Fruit fly (Drosophila melanogaster): ENCODE results near the gene Alp1.

The Alp1 gene

DNA sequence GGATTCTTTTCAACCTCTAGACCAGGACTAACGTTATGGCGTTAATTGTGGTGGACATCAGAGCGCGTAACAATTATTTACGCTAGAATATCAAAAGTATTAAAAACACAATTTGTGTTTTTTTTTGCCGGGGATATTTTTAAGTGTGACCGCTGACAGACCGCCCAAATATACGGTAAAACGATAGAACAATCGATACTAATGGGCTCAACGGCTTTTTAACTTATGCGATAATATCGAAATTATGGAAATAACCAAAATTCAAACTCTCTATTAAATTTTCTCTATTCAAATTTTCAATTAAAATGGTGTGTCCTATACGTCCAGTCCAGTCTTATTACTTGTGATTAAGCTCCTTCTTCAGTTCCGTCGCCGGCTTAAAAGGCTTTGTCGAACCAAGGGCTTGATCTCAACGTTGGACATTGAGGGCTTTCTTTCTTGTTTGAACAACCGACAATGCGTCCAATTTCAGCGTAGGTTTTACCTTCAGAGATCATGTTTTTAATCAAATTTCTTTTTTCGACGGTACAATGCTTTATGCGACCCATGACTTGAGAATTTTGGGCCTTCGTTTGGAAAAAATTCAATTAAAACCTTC lies 3.3 kb downstream of the Alp1 start, which contains the start of gene CG5664 (continued):
- no peak for TF ChIP-seq ap (GFP tag; IDR thresholded peaks at IDR 0.05)
- TF ChIP-seq ems (GFP tag; optimal IDR thresholded peaks at IDR 0.05): no peak
- no peak for TF ChIP-seq CG3065 (GFP tag; optimal IDR thresholded peaks at IDR 0.05)
- no peak for TF ChIP-seq repo (GFP tag; optimal IDR thresholded peaks at IDR 0.05)
- no peak for TF ChIP-seq CG1647 (GFP tag; optimal IDR thresholded peaks at IDR 0.05)
- peak; percentile 48 for TF ChIP-seq Med (GFP tag)
- peak; percentile 29; the same call in 1 of the 3 replicates for TF ChIP-seq row (GFP tag; IDR thresholded peaks at IDR 0.05)
- peak; percentile 7 for TF ChIP-seq CG33213 (GFP tag; optimal IDR thresholded peaks at IDR 0.05)
- no peak for TF ChIP-seq shn (GFP tag; optimal IDR thresholded peaks at IDR 0.05)
- no peak for TF ChIP-seq Vsx1 (GFP tag; optimal IDR thresholded peaks at IDR 0.05)
- TF ChIP-seq gcm (GFP tag; optimal IDR thresholded peaks at IDR 0.05): no peak
- TF ChIP-seq Sox100B (GFP tag; optimal IDR thresholded peaks at IDR 0.05): no peak
- TF ChIP-seq CG42726 (GFP tag; IDR thresholded peaks at IDR 0.05; ENCODE audit: partially characterized antibody): peak; percentile 73
- TF ChIP-seq Side (GFP tag; optimal IDR thresholded peaks at IDR 0.05): no peak
- no peak for TF ChIP-seq trh (GFP tag; optimal IDR thresholded peaks at IDR 0.05)
- no peak for TF ChIP-seq CG3163 (GFP tag; optimal IDR thresholded peaks at IDR 0.05)
- no peak for TF ChIP-seq tup (GFP tag; optimal IDR thresholded peaks at IDR 0.05)
- no peak for TF ChIP-seq Poxn (GFP tag; IDR thresholded peaks at IDR 0.05)
- TF ChIP-seq CG16813 (GFP tag; IDR thresholded peaks at IDR 0.05; ENCODE audit: partially characterized antibody): peak; percentile 81
- TF ChIP-seq CG34376 (GFP tag; optimal IDR thresholded peaks at IDR 0.05): no peak
- TF ChIP-seq CG15514 (GFP tag; optimal IDR thresholded peaks at IDR 0.05): peak; percentile 61
- TF ChIP-seq disco-r (GFP tag; optimal IDR thresholded peaks at IDR 0.05): no peak
- TF ChIP-seq gfzf (GFP tag; optimal IDR thresholded peaks at IDR 0.05): peak; percentile 80
- TF ChIP-seq CG6683 (GFP tag; optimal IDR thresholded peaks at IDR 0.05): no peak
- no peak for TF ChIP-seq CG4360 (GFP tag; IDR thresholded peaks at IDR 0.05)
- peak; percentile 52; the same call in 1 of the 2 replicates for TF ChIP-seq MBD-R2 (GFP tag; IDR thresholded peaks at IDR 0.05)
- no peak for TF ChIP-seq Nf-YB (GFP tag; optimal IDR thresholded peaks at IDR 0.05)
- no peak for TF ChIP-seq CG11695 (GFP tag; IDR thresholded peaks at IDR 0.05)
- peak; percentile 7 for TF ChIP-seq nmo (GFP tag; optimal IDR thresholded peaks at IDR 0.05)
- no peak for TF ChIP-seq Bteb2 (GFP tag; optimal IDR thresholded peaks at IDR 0.05)
- TF ChIP-seq stc (GFP tag; IDR thresholded peaks at IDR 0.05): no peak
- TF ChIP-seq CG34224 (GFP tag; IDR thresholded peaks at IDR 0.05; ENCODE audit: partially characterized antibody): peak; percentile 79
- TF ChIP-seq Dll (GFP tag; IDR thresholded peaks at IDR 0.05; ENCODE audit: partially characterized antibody): peak; percentile 89
- no peak for TF ChIP-seq Meics (GFP tag; optimal IDR thresholded peaks at IDR 0.05)
- no peak for TF ChIP-seq az2 (GFP tag; optimal IDR thresholded peaks at IDR 0.05)
- TF ChIP-seq CG12391 (tag; optimal IDR thresholded peaks at IDR 0.05): no peak
- peak; percentile 63 for TF ChIP-seq vvl (GFP tag; IDR thresholded peaks at IDR 0.05)
- TF ChIP-seq ara (GFP tag; IDR thresholded peaks at IDR 0.05): no peak
- TF ChIP-seq Dref (GFP tag; IDR thresholded peaks at IDR 0.05): peak; percentile 66
- no peak for TF ChIP-seq CG11696 (GFP tag; IDR thresholded peaks at IDR 0.05)
- TF ChIP-seq CG12942 (GFP tag; optimal IDR thresholded peaks at IDR 0.05): no peak
- TF ChIP-seq sd (tag; optimal IDR thresholded peaks at IDR 0.05): no peak
- TF ChIP-seq Myb (GFP tag; optimal IDR thresholded peaks at IDR 0.05): peak; percentile 95
- peak; percentile 79 for TF ChIP-seq Dp (GFP tag; optimal IDR thresholded peaks at IDR 0.05)
- TF ChIP-seq zen2 (GFP tag; IDR thresholded peaks at IDR 0.05; ENCODE audit: partially characterized antibody): peak; percentile 79
- TF ChIP-seq CG17829 (tag; optimal IDR thresholded peaks at IDR 0.05): no peak
- no peak for TF ChIP-seq CG17568 (GFP tag; optimal IDR thresholded peaks at IDR 0.05)
- no peak for TF ChIP-seq Camta (GFP tag; optimal IDR thresholded peaks at IDR 0.05)
- TF ChIP-seq hb (GFP tag; IDR thresholded peaks at IDR 0.05; ENCODE audit: partially characterized antibody): peak; percentile 58; the same call in 1 of the 3 replicates
- TF ChIP-seq CG6175 (GFP tag; IDR thresholded peaks at IDR 0.05): no peak

Data from whole organism, embryonic.